Worm (Caenorhabditis elegans) whole organism, young adult: ENCODE results near the gene F20C5.5.

Source experiments
- B0035.1 ChIP-seq: sonication (generic microtip); optimal IDR thresholded peaks from 2 replicates; lab custom pipeline; 2016; ENCODE audit warnings: missing genetic modification characterization, mild to moderate bottlenecking, missing compliant biosample characterization, missing genotype, missing genetic modification reagents
- D2030.7 ChIP-seq: fragments of 200-800 bp; sonication (Bioruptor generic); IDR thresholded peaks from 2 replicates; pipeline ENCODE4 v1.3.6; 2022; ENCODE audit warnings: missing genetic modification reagents, missing genetic modification characterization, missing compliant biosample characterization
- F23B12.7 ChIP-seq: sonication (generic microtip); optimal IDR thresholded peaks from 2 replicates; lab custom pipeline; 2017; ENCODE audit warnings: missing genetic modification characterization, mild to moderate bottlenecking, missing compliant biosample characterization, antibody characterized with exemption, moderate library complexity; ENCODE audit not compliant: insufficient read depth
- K12H6.12 ChIP-seq: fragments of 200-800 bp; sonication (Bioruptor generic); optimal IDR thresholded peaks from 2 replicates; lab custom pipeline; 2018; ENCODE audit warnings: mild to moderate bottlenecking, missing genetic modification characterization, missing compliant biosample characterization
- T07F8.4 ChIP-seq: sonication (generic microtip); optimal IDR thresholded peaks from 2 replicates; lab custom pipeline; 2016; ENCODE audit warnings: mild to moderate bottlenecking, missing genetic modification characterization, moderate library complexity, missing compliant biosample characterization
- Y79H2A.3 ChIP-seq: fragments of 200-800 bp; sonication (Bioruptor generic); conservative IDR thresholded peaks from 2 replicates; pipeline ENCODE4 v1.3.6; 2022; ENCODE audit warnings: missing genetic modification reagents, missing genetic modification characterization, missing compliant biosample characterization
- ZK185.1 ChIP-seq: sonication (generic microtip); optimal IDR thresholded peaks from 2 replicates; lab custom pipeline; 2016; ENCODE audit warnings: mild to moderate bottlenecking, missing genetic modification characterization, missing compliant biosample characterization; ENCODE audit not compliant: poor library complexity, severe bottlenecking
- ama-1 ChIP-seq, 3 experiments: fragments of 150-350 bp in 1 of 3; sonication (generic microtip) in 2 of 3; optimal IDR thresholded peaks; 2 replicates each; lab custom pipeline; 2014 to 2018; ENCODE audit warnings: missing biosample characterization in 2 of 3, missing genetic modification characterization in 2 of 3, missing genetic modification reagents in 2 of 3
- athp-1 ChIP-seq: sonication (generic microtip); optimal IDR thresholded peaks from 2 replicates; lab custom pipeline; 2017; ENCODE audit warnings: mild to moderate bottlenecking, missing genetic modification characterization, missing compliant biosample characterization
- ccch-3 ChIP-seq: fragments of 200-800 bp; sonication (Bioruptor generic); optimal IDR thresholded peaks from 2 replicates; lab custom pipeline; 2018; ENCODE audit warnings: mild to moderate bottlenecking, missing genetic modification characterization, missing compliant biosample characterization
- ceh-100 ChIP-seq: fragments of 200-800 bp; sonication (Bioruptor generic); IDR thresholded peaks from 2 replicates; pipeline ENCODE4 v1.3.6; 2022; ENCODE audit warnings: missing genetic modification reagents, missing genetic modification characterization, missing compliant biosample characterization
- ceh-91 ChIP-seq: fragments of 200-800 bp; sonication (Bioruptor generic); IDR thresholded peaks from 2 replicates; pipeline ENCODE4 v1.3.6; 2022; ENCODE audit warnings: missing genetic modification reagents, missing genetic modification characterization, missing compliant biosample characterization
- dox-1 ChIP-seq: fragments of 200-800 bp; sonication (Bioruptor generic); IDR thresholded peaks from 2 replicates; pipeline ENCODE4 v1.3.6; 2022; ENCODE audit warnings: missing genetic modification reagents, missing genetic modification characterization, missing compliant biosample characterization
- dpff-1 ChIP-seq: sonication (generic microtip); optimal IDR thresholded peaks from 2 replicates; lab custom pipeline; 2017; ENCODE audit warnings: mild to moderate bottlenecking, missing genetic modification characterization, missing compliant biosample characterization
- dpl-1 ChIP-seq: fragments of 150-350 bp; optimal IDR thresholded peaks from 2 replicates; lab custom pipeline; 2014; ENCODE audit warnings: missing biosample characterization, missing genetic modification reagents, missing genetic modification characterization
- efl-1 ChIP-seq: fragments of 150-350 bp; optimal IDR thresholded peaks from 2 replicates; lab custom pipeline; 2014; ENCODE audit warnings: missing biosample characterization, missing genetic modification reagents, missing genetic modification characterization
- egrh-3 ChIP-seq: fragments of 200-800 bp; sonication (Bioruptor generic); IDR thresholded peaks from 2 replicates; pipeline ENCODE4 v1.3.6; 2022; ENCODE audit warnings: missing genetic modification reagents, missing genetic modification characterization, missing compliant biosample characterization
- fkh-3 ChIP-seq: sonication (generic microtip); optimal IDR thresholded peaks from 2 replicates; lab custom pipeline; 2016; ENCODE audit warnings: mild to moderate bottlenecking, missing genetic modification characterization, missing compliant biosample characterization
- hmg-1.2 ChIP-seq: fragments of 200-800 bp; sonication (Bioruptor generic); IDR thresholded peaks from 2 replicates; pipeline ENCODE4 v1.3.6; 2022; ENCODE audit warnings: missing genetic modification reagents, missing genetic modification characterization, missing compliant biosample characterization
- lag-1 ChIP-seq: fragments of 200-800 bp; sonication (Bioruptor generic); IDR thresholded peaks from 2 replicates; pipeline ENCODE4 v1.3.6; 2022; ENCODE audit warnings: missing genetic modification reagents, missing genetic modification characterization, missing compliant biosample characterization
- let-607 ChIP-seq, 2 experiments: fragments of 200-800 bp in 1 of 2; sonication (Bioruptor generic) in 1 of 2; sonication (generic microtip) in 1 of 2; optimal IDR thresholded peaks; 2 replicates each; lab custom pipeline; 2016 to 2018; ENCODE audit warnings: mild to moderate bottlenecking in 2 of 2, missing compliant biosample characterization in 2 of 2, missing genetic modification characterization in 2 of 2, moderate library complexity in 2 of 2, missing genotype in 1 of 2
- lin-40 ChIP-seq: sonication (generic microtip); optimal IDR thresholded peaks from 2 replicates; lab custom pipeline; 2016; ENCODE audit warnings: missing genetic modification characterization, mild to moderate bottlenecking, missing compliant biosample characterization, missing genotype, missing genetic modification reagents
- lin-54 ChIP-seq: fragments of 200-800 bp; sonication (Bioruptor generic); optimal IDR thresholded peaks from 2 replicates; lab custom pipeline; 2018; ENCODE audit warnings: mild to moderate bottlenecking, missing genetic modification characterization, missing compliant biosample characterization
- madf-10 ChIP-seq: sonication (generic microtip); optimal IDR thresholded peaks from 2 replicates; lab custom pipeline; 2016; ENCODE audit warnings: mild to moderate bottlenecking, missing genetic modification characterization, missing compliant biosample characterization
- madf-6 ChIP-seq: fragments of 200-800 bp; sonication (Bioruptor generic); IDR thresholded peaks from 2 replicates; pipeline ENCODE4 v1.3.6; 2022; ENCODE audit warnings: missing genetic modification reagents, missing genetic modification characterization, missing compliant biosample characterization
- madf-8 ChIP-seq: fragments of 200-800 bp; sonication (Bioruptor generic); conservative IDR thresholded peaks from 2 replicates; pipeline ENCODE4 v1.3.6; 2022; ENCODE audit warnings: missing genetic modification reagents, missing genetic modification characterization, missing compliant biosample characterization
- nfya-1 ChIP-seq: sonication (generic microtip); optimal IDR thresholded peaks from 2 replicates; lab custom pipeline; 2017; ENCODE audit warnings: antibody characterized with exemption, missing compliant biosample characterization, missing genetic modification characterization, borderline replicate concordance; ENCODE audit not compliant: insufficient read depth
- nhr-27 ChIP-seq: fragments of 200-800 bp; sonication (Bioruptor generic); optimal IDR thresholded peaks from 2 replicates; lab custom pipeline; 2018; ENCODE audit warnings: mild to moderate bottlenecking, missing genetic modification characterization, moderate library complexity, missing compliant biosample characterization
- rcor-1 ChIP-seq: fragments of 200-800 bp; sonication (Bioruptor generic); IDR thresholded peaks from 2 replicates; pipeline ENCODE4 v1.3.6; 2022; ENCODE audit warnings: missing genetic modification reagents, missing genetic modification characterization, missing compliant biosample characterization
- sea-2 ChIP-seq: fragments of 200-800 bp; sonication (Bioruptor generic); IDR thresholded peaks from 2 replicates; pipeline ENCODE4 v1.3.6; 2022; ENCODE audit warnings: missing genetic modification characterization, missing compliant biosample characterization
- snpc-1.3 ChIP-seq: sonication (generic microtip); optimal IDR thresholded peaks from 2 replicates; lab custom pipeline; 2017; ENCODE audit warnings: missing genetic modification characterization, mild to moderate bottlenecking, missing compliant biosample characterization, antibody characterized with exemption, moderate library complexity, missing genotype, missing genetic modification reagents; ENCODE audit not compliant: insufficient read depth
- somi-1 ChIP-seq: fragments of 200-800 bp; sonication (Bioruptor generic); optimal IDR thresholded peaks from 2 replicates; lab custom pipeline; 2018; ENCODE audit warnings: mild to moderate bottlenecking, missing genetic modification characterization, missing compliant biosample characterization
- tbx-9 ChIP-seq: sonication (generic microtip); optimal IDR thresholded peaks from 2 replicates; lab custom pipeline; 2016; ENCODE audit warnings: borderline replicate concordance, missing genetic modification characterization, inconsistent platforms, missing compliant biosample characterization
- ztf-25 ChIP-seq: fragments of 200-800 bp; sonication (Bioruptor generic); IDR thresholded peaks from 2 replicates; pipeline ENCODE4 v1.3.6; 2022; ENCODE audit warnings: missing genetic modification reagents, missing genetic modification characterization, missing compliant biosample characterization

The F20C5.5 gene

DNA sequence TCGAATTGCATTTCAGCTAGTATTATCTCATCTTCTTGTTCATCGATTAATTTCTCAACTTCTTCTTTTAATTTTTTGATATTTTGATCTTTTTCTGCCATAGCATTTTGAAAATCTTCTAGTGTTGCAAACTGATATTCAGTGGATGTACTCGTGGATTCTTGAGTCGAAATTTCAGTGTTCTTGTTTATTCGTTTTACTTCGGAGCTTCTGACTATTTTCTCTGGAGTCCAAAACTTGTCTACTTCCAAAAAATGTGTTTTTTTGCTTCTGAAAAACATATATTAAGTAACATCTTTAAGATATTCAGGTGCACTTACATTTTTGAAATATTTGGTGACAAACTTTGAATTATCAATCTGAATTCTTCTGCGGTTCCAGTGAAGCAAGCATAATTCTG, at the start of gene F20C5.5:
Gene F20C5.5 (minus strand): TSS at position 101 of the 400 bp plus-strand sequence.
- no peak for TF ChIP-seq madf-8 (GFP tag; lab: Robert Waterston, UW)
- TF ChIP-seq D2030.7 (GFP tag; lab: Robert Waterston, UW): no peak

DNA sequence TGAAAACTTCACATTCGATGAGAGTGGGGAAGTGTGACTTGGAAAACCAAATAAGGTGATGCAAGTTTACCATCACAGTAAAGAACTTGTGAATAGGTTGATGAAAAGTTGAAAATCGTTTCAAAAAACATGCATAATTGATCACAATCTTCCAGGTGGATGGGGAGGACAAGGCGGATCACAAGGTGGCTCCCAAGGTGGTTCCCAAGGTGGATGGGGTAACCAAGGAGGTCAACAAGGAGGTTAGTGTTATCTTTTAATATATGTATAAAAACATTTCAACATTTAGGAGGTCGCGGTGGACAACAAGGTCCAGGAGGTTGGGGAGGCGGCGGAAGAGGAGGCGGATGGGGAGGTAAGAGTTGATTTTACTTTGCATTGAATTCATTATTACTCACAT, 48.2 kb upstream of the F20C5.5 start, which contains the start of gene T28C6.10:
Gene T28C6.10 (plus strand): TSS at position 301 of the 400 bp plus-strand sequence.
- TF ChIP-seq hmg-1.2 (GFP tag; lab: Robert Waterston, UW) (no peak), lag-1 (no peak), athp-1 (tag; lab: Kevin White, UChicago) (no peak), ceh-100 (GFP tag; lab: Robert Waterston, UW) (no peak), Y79H2A.3 (GFP tag; lab: Robert Waterston, UW) (no peak), nfya-1 (no peak), ZK185.1 (tag; lab: Kevin White, UChicago) (no peak), tbx-9 (no peak), K12H6.12 (tag; lab: Kevin White, UChicago) (no peak), rcor-1 (GFP tag; lab: Robert Waterston, UW) (no peak)
- TF ChIP-seq, all 124 proteins: peak for 0

DNA sequence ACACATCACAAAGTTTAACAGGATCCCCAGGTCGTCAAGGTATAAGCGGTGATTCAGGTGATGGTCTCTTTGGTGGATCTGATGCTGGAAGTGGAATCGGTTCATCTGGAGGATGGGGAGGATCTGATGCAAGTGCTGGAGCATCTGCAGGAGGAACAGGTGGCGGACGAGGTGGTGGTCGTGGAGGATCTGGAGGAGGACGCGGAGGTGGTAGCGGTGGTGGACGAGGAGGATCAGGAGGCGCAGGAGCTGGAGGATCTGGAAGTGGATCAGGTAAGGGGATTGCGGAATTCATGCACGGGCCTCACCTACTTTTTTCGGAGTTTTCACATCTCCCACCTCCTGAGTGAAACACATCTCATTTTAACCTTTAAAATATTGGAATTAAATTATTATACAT, 47.2 kb upstream of the F20C5.5 start:
- no peak for TF ChIP-seq dox-1 (GFP tag; lab: Robert Waterston, UW)
- peak; percentile 86 for TF ChIP-seq egrh-3 (GFP tag; lab: Robert Waterston, UW)

DNA sequence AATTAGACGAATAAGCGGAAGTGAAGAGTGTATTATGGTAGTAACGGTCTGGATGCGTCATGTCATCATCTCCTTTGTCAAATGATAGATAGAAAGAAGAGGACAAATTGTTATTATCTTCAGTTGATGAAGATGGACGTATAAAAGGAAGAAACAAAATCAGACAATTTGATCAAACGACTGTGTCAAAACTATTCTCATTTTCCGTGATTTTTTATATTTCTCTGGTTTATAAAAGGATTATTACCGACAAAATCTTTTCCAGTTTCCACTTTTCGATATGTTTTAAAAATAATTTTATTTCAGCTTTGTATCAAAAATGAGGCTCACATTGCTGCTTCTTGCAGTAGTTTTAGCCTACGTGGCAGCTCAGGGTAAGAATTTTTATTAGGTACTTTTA, 46.6 kb upstream of the F20C5.5 start, which contains the start of gene grsp-2:
Gene grsp-2 (plus strand): TSS at position 301 of the 400 bp plus-strand sequence.
- TF ChIP-seq ztf-25 (GFP tag; lab: Robert Waterston, UW): no peak
- TF ChIP-seq efl-1 (GFP tag; lab: Kevin White, UChicago): no peak
- TF ChIP-seq T07F8.4 (tag; lab: Kevin White, UChicago): no peak
- no peak for TF ChIP-seq nhr-27 (tag; lab: Kevin White, UChicago)
- no peak for TF ChIP-seq madf-10 (tag; lab: Kevin White, UChicago)
- no peak for TF ChIP-seq somi-1 (GFP tag; lab: Kevin White, UChicago)
- no peak for TF ChIP-seq ccch-3
- TF ChIP-seq fkh-3 (tag; lab: Kevin White, UChicago): no peak
- no peak for TF ChIP-seq snpc-1.3
- no peak for TF ChIP-seq lin-54 (GFP tag; lab: Kevin White, UChicago)
- no peak for TF ChIP-seq K12H6.12 (tag; lab: Kevin White, UChicago)
- TF ChIP-seq madf-6 (GFP tag; lab: Robert Waterston, UW): no peak

DNA sequence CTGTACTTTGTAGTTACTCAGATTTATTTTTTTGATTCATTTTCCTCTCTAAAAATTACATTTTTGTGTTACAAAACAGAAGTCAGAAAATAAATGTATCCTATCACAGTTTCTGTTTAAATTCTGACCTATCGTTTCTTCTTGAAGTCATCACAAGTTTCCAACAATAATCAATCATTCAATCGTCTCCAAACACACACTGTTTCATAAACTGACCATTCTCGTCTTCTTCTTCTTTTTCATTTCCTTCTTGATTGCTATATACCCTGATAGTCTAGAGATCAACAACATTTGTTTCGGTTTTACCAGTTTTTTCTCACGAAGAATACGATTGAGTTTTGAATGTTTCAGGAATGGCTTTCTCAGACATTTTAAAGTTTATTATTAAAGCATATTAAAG, 45.7 kb upstream of the F20C5.5 start:
- TF ChIP-seq ceh-91 (GFP tag; lab: Robert Waterston, UW): no peak
- TF ChIP-seq sea-2: no peak
- TF ChIP-seq ama-1 (optimal IDR thresholded peaks at IDR 0.05; lab: Kevin White, UChicago): no peak
- TF ChIP-seq ama-1 (GFP tag; optimal IDR thresholded peaks at IDR 0.05; lab: Kevin White, UChicago): no peak
- TF ChIP-seq let-607 (tag; optimal IDR thresholded peaks at IDR 0.05; lab: Kevin White, UChicago): no peak
- no peak for TF ChIP-seq lin-40 (tag; lab: Kevin White, UChicago)
- no peak for TF ChIP-seq dpl-1 (GFP tag; lab: Kevin White, UChicago)
- TF ChIP-seq dpff-1 (tag; lab: Kevin White, UChicago): no peak
- TF ChIP-seq B0035.1 (tag; lab: Kevin White, UChicago): no peak
- no peak for TF ChIP-seq F23B12.7 (tag; lab: Kevin White, UChicago)
